Fruit fly (Drosophila melanogaster): ENCODE results near the gene CG31897.

DNA sequence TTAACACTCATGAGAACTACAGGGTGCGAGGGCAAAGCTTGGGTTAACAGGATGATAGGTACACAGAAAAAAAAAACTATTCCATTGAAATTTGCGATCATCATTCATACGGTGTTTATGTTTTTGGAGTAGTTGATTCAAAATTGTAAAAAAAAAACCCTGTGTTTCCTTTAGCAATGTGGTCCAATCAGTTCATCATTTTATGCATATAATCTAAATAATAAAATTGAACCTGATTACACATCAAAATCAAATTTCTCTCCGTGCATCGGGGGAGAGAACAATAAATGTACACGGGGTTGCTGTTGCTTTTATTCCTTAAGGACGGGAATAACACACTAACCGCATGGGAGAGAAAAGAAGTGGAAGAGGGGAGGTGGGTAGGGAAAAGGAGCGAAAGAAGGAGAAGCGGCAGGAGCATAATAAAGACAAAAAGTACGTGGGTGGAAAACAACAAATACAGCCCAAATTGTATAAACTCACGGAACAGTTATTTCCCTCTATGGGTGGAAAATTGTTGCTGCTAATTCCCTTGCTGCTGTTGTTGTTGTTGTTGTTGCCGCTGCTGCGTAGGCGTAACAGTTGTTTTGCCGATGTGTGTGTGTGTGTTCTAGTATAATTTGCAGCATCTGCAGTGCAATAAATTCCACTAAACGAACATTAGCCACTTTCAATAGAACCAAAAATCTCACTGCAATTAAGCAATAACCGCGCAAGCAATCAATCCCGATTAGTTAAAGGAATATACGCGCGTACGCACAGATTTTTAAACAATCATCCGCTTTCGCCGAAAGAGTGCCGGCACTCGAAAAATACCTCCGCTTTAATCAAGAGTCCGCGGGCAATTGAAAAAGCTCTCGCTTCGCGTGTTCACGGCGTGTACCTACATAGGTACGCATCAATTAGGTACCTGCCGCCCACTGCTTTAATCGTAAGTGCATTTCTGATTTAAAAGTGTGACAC lies 21.2 kb downstream of the CG31897 start, which contains the start of gene Agpat2:
- no peak for TF ChIP-seq CG8478 (optimal IDR thresholded peaks at IDR 0.05)
- no peak for TF ChIP-seq CTCF (optimal IDR thresholded peaks at IDR 0.05)
